Worm (Caenorhabditis elegans) whole organism, L4 larva: ENCODE results near the gene EEED8.4.

Experiments used
- F26F4.8 ChIP-seq: fragments of 200-800 bp; sonication (Bioruptor generic); conservative IDR thresholded peaks from 2 replicates; pipeline ENCODE4 v1.3.6; 2022; ENCODE audit warnings: missing genetic modification characterization, missing compliant biosample characterization
- R02D3.7 ChIP-seq: fragments of 150-350 bp; sonication (generic microtip); optimal IDR thresholded peaks from 3 replicates; lab custom pipeline; 2014; ENCODE audit warnings: missing biosample characterization, missing genetic modification characterization
- T20F7.1 ChIP-seq: fragments of 200-800 bp; sonication (Bioruptor generic); optimal IDR thresholded peaks from 2 replicates; lab custom pipeline; 2018; ENCODE audit warnings: mild to moderate bottlenecking, missing genetic modification characterization, missing compliant biosample characterization
- T26A8.4 ChIP-seq: fragments of 200-800 bp; sonication (Bioruptor generic); IDR thresholded peaks from 2 replicates; pipeline ENCODE4 v1.3.6; 2022; ENCODE audit warnings: missing genetic modification characterization, missing compliant biosample characterization
- ZK337.2 ChIP-seq: fragments of 200-800 bp; sonication (Bioruptor generic); IDR thresholded peaks from 2 replicates; pipeline ENCODE4 v1.3.6; 2022; ENCODE audit warnings: missing genetic modification reagents, missing genetic modification characterization, missing compliant biosample characterization
- aly-2 ChIP-seq: sonication (generic microtip); optimal IDR thresholded peaks from 2 replicates; lab custom pipeline; 2018; ENCODE audit warnings: missing biosample characterization, missing genetic modification characterization
- ama-1 ChIP-seq: fragments of 150-350 bp; optimal IDR thresholded peaks from 2 replicates; lab custom pipeline; 2014; ENCODE audit warnings: inconsistent platforms, mixed read lengths
- arid-1 ChIP-seq: fragments of 200-800 bp; sonication (Bioruptor generic); conservative IDR thresholded peaks from 2 replicates; pipeline ENCODE4 v1.3.6; 2022; ENCODE audit warnings: missing genetic modification reagents, missing genetic modification characterization, missing compliant biosample characterization
- ceh-32 ChIP-seq: sonication (generic microtip); optimal IDR thresholded peaks from 2 replicates; lab custom pipeline; 2016; ENCODE audit warnings: mild to moderate bottlenecking, missing genetic modification characterization, missing compliant biosample characterization; ENCODE audit not compliant: poor library complexity
- ceh-44 ChIP-seq: fragments of 200-800 bp; sonication (Bioruptor generic); IDR thresholded peaks from 2 replicates; pipeline ENCODE4 v1.3.6; 2022; ENCODE audit warnings: missing genetic modification reagents, missing genetic modification characterization, missing compliant biosample characterization
- ctbp-1 ChIP-seq: fragments of 200-800 bp; sonication (Bioruptor generic); IDR thresholded peaks from 2 replicates; pipeline ENCODE4 v1.3.6; 2022; ENCODE audit warnings: missing genetic modification reagents, missing genetic modification characterization, missing compliant biosample characterization
- daf-16 ChIP-seq, 3 experiments: sonication (generic microtip); optimal IDR thresholded peaks; 2 replicates each; lab custom pipeline; 2016 to 2017; ENCODE audit warnings: missing genetic modification characterization in 3 of 3, missing genetic modification reagents in 3 of 3, mild to moderate bottlenecking in 2 of 3, missing compliant biosample characterization in 2 of 3, missing biosample characterization in 1 of 3, moderate library complexity in 1 of 3
- daf-19 ChIP-seq: fragments of 200-800 bp; sonication (Bioruptor generic); conservative IDR thresholded peaks from 2 replicates; pipeline ENCODE4 v1.3.6; 2022; ENCODE audit warnings: missing genetic modification characterization, missing compliant biosample characterization
- daf-8 ChIP-seq: fragments of 200-800 bp; sonication (Bioruptor generic); IDR thresholded peaks from 2 replicates; pipeline ENCODE4 v1.3.6; 2022; ENCODE audit warnings: missing genetic modification characterization, missing compliant biosample characterization
- dmd-9 ChIP-seq: fragments of 200-800 bp; sonication (Bioruptor generic); IDR thresholded peaks from 2 replicates; pipeline ENCODE4 v1.3.6; 2022; ENCODE audit warnings: missing genetic modification reagents, missing genetic modification characterization, missing compliant biosample characterization
- dve-1 ChIP-seq: sonication (generic microtip); optimal IDR thresholded peaks from 2 replicates; lab custom pipeline; 2017; ENCODE audit warnings: antibody characterized with exemption, mild to moderate bottlenecking, missing genetic modification characterization, missing compliant biosample characterization; ENCODE audit not compliant: insufficient read depth
- egl-43 ChIP-seq: fragments of 200-800 bp; sonication (Bioruptor generic); IDR thresholded peaks from 2 replicates; pipeline ENCODE4 v1.3.6; 2022; ENCODE audit warnings: missing genetic modification reagents, missing genetic modification characterization, missing compliant biosample characterization
- gei-8 ChIP-seq: fragments of 200-800 bp; sonication (Bioruptor generic); optimal IDR thresholded peaks from 2 replicates; lab custom pipeline; 2018; ENCODE audit warnings: mild to moderate bottlenecking, missing genetic modification characterization, missing compliant biosample characterization
- jun-1 ChIP-seq: fragments of 150-350 bp; optimal IDR thresholded peaks from 2 replicates; lab custom pipeline; 2014; ENCODE audit warnings: missing biosample characterization, missing genetic modification reagents, missing genetic modification characterization
- lir-3 ChIP-seq: sonication (generic microtip); optimal IDR thresholded peaks from 2 replicates; lab custom pipeline; 2016; ENCODE audit warnings: mild to moderate bottlenecking, missing genetic modification characterization, missing compliant biosample characterization
- lsy-2 ChIP-seq, 2 experiments: fragments of 150-350 bp in 1 of 2; sonication (generic microtip) in 1 of 2; optimal IDR thresholded peaks; 2 replicates each; lab custom pipeline; 2014 to 2017; ENCODE audit warnings: missing biosample characterization in 2 of 2, missing genetic modification characterization in 2 of 2
- mdl-1 ChIP-seq, 2 experiments: fragments of 150-350 bp in 1 of 2; sonication (generic microtip) in 1 of 2; optimal IDR thresholded peaks; 2 replicates each; lab custom pipeline; 2014 to 2017; ENCODE audit warnings: missing biosample characterization in 2 of 2, missing genetic modification characterization in 2 of 2
- mdt-29 ChIP-seq: fragments of 200-800 bp; sonication (Bioruptor generic); IDR thresholded peaks from 2 replicates; pipeline ENCODE4 v1.3.6; 2022; ENCODE audit warnings: missing genetic modification reagents, missing genetic modification characterization, missing compliant biosample characterization
- mep-1 ChIP-seq: fragments of 150-350 bp; sonication (generic microtip); optimal IDR thresholded peaks from 3 replicates; lab custom pipeline; 2014; ENCODE audit warnings: missing biosample characterization, missing genetic modification characterization
- mxl-2 ChIP-seq: fragments of 200-800 bp; sonication (Bioruptor generic); conservative IDR thresholded peaks from 2 replicates; pipeline ENCODE4 v1.3.6; 2022; ENCODE audit warnings: missing genetic modification reagents, missing genetic modification characterization, missing compliant biosample characterization
- mxl-3 ChIP-seq: fragments of 200-800 bp; sonication (Bioruptor generic); optimal IDR thresholded peaks from 2 replicates; lab custom pipeline; 2018; ENCODE audit warnings: mild to moderate bottlenecking, missing genetic modification characterization, missing compliant biosample characterization
- nhr-10 ChIP-seq: fragments of 150-350 bp; optimal IDR thresholded peaks from 2 replicates; lab custom pipeline; 2014; ENCODE audit warnings: missing biosample characterization, missing genetic modification characterization
- nhr-11 ChIP-seq: fragments of 150-350 bp; optimal IDR thresholded peaks from 2 replicates; lab custom pipeline; 2014; ENCODE audit warnings: missing biosample characterization, missing genetic modification characterization
- nhr-237 ChIP-seq: sonication (generic microtip); optimal IDR thresholded peaks from 2 replicates; lab custom pipeline; 2017; ENCODE audit warnings: missing biosample characterization, missing genetic modification characterization
- nhr-25 ChIP-seq: sonication (generic microtip); optimal IDR thresholded peaks from 2 replicates; lab custom pipeline; 2017; ENCODE audit warnings: missing genetic modification characterization, mild to moderate bottlenecking, missing compliant biosample characterization, antibody characterized with exemption, moderate library complexity, borderline replicate concordance; ENCODE audit not compliant: insufficient read depth
- nhr-42 ChIP-seq: fragments of 200-800 bp; sonication (Bioruptor generic); IDR thresholded peaks from 2 replicates; pipeline ENCODE4 v1.3.6; 2022; ENCODE audit warnings: missing genetic modification characterization, missing compliant biosample characterization
- nhr-76 ChIP-seq: fragments of 150-350 bp; optimal IDR thresholded peaks from 2 replicates; lab custom pipeline; 2014; ENCODE audit warnings: missing biosample characterization, missing genetic modification characterization
- skn-1 ChIP-seq: fragments of 150-350 bp; optimal IDR thresholded peaks from 2 replicates; lab custom pipeline; 2014; ENCODE audit warnings: missing biosample characterization, missing genetic modification characterization
- snpc-1.2 ChIP-seq: fragments of 200-800 bp; sonication (Bioruptor generic); IDR thresholded peaks from 2 replicates; pipeline ENCODE4 v1.3.6; 2022; ENCODE audit warnings: missing genetic modification reagents, missing genetic modification characterization, missing compliant biosample characterization
- spr-1 ChIP-seq: sonication (generic microtip); optimal IDR thresholded peaks from 2 replicates; lab custom pipeline; 2016; ENCODE audit warnings: mild to moderate bottlenecking, missing genetic modification characterization, missing compliant biosample characterization
- tra-1 ChIP-seq: fragments of 200-800 bp; sonication (Bioruptor generic); IDR thresholded peaks from 2 replicates; pipeline ENCODE4 v1.3.6; 2022; ENCODE audit warnings: missing genetic modification reagents, missing genetic modification characterization, missing compliant biosample characterization
- unc-39 ChIP-seq: sonication (generic microtip); optimal IDR thresholded peaks from 2 replicates; lab custom pipeline; 2017; ENCODE audit warnings: missing biosample characterization, missing genetic modification characterization
- unc-62 ChIP-seq, 3 experiments: fragments of 150-350 bp in 1 of 3; sonication (generic microtip); optimal IDR thresholded peaks in 2 of 3; peaks in 1 of 3; 1 replicate in 1 of 3; 2 replicates in 2 of 3; lab custom pipeline; 2014 to 2017; ENCODE audit warnings: missing biosample characterization in 3 of 3, missing genetic modification characterization in 3 of 3, missing genetic modification reagents in 3 of 3, missing genotype in 1 of 3
- zag-1 ChIP-seq: fragments of 150-350 bp; optimal IDR thresholded peaks from 2 replicates; lab custom pipeline; 2014; ENCODE audit warnings: missing biosample characterization, missing genetic modification characterization
- zip-11 ChIP-seq: fragments of 200-800 bp; sonication (Bioruptor generic); IDR thresholded peaks from 2 replicates; pipeline ENCODE4 v1.3.6; 2022; ENCODE audit warnings: missing genetic modification characterization, missing compliant biosample characterization
- ztf-7 ChIP-seq: fragments of 150-350 bp; optimal IDR thresholded peaks from 2 replicates; lab custom pipeline; 2014; ENCODE audit warnings: missing biosample characterization, missing genetic modification characterization

Gene EEED8.4

ce11 chrII:5433069-5433468, 23.9 kb downstream of the EEED8.4 start, which contains the start of gene srx-114:
Gene srx-114, minus strand, starts transcription at chrII:5433169.
- TF ChIP-seq jun-1 (tag; lab: Kevin White, UChicago) (no peak), F26F4.8 (no peak), T26A8.4 (GFP tag; lab: Robert Waterston, UW) (no peak), snpc-1.2 (GFP tag; lab: Robert Waterston, UW) (no peak), nhr-11 (tag; lab: Kevin White, UChicago) (no peak), gei-8 (GFP tag; lab: Kevin White, UChicago) (no peak), dve-1 (tag; lab: Kevin White, UChicago) (no peak), nhr-10 (no peak), mxl-3 (no peak), T20F7.1 (GFP tag; lab: Kevin White, UChicago) (no peak), unc-62 (GFP tag; optimal IDR thresholded peaks at IDR 0.05 in 1 of 2; lab: Kevin White, UChicago) (no peak), unc-62 (tag; optimal IDR thresholded peaks at IDR 0.05; lab: Kevin White, UChicago) (no peak), mep-1 (no peak), dmd-9 (GFP tag; lab: Robert Waterston, UW) (no peak), mxl-2 (no peak), ceh-44 (GFP tag; lab: Robert Waterston, UW) (no peak), mdt-29 (GFP tag; lab: Robert Waterston, UW) (no peak), daf-19 (GFP tag; lab: Robert Waterston, UW) (no peak), ctbp-1 (no peak)

ce11 chrII:5436833-5437232, 27.7 kb downstream of the EEED8.4 start, which contains the start of gene dct-5:
Gene dct-5, minus strand, starts transcription at chrII:5436933.
- TF ChIP-seq nhr-42 (GFP tag; lab: Robert Waterston, UW), result no peak
- TF ChIP-seq ama-1 (lab: Kevin White, UChicago), result no peak
- no peak for TF ChIP-seq spr-1 (tag; lab: Kevin White, UChicago)
- TF ChIP-seq arid-1 (GFP tag; lab: Robert Waterston, UW), result no peak
- no peak for TF ChIP-seq daf-16 (GFP tag; optimal IDR thresholded peaks at IDR 0.05; lab: Kevin White, UChicago)
- TF ChIP-seq daf-16 (tag; optimal IDR thresholded peaks at IDR 0.05; lab: Kevin White, UChicago), result no peak
- no peak for TF ChIP-seq nhr-76 (tag; lab: Kevin White, UChicago)
- no peak for TF ChIP-seq lir-3
- TF ChIP-seq tra-1 (GFP tag; lab: Robert Waterston, UW), result no peak
- TF ChIP-seq nhr-237, result no peak
- no peak for TF ChIP-seq aly-2 (tag; lab: Kevin White, UChicago)
- TF ChIP-seq egl-43 (GFP tag; lab: Robert Waterston, UW), result no peak
- no peak for TF ChIP-seq nhr-25 (tag; lab: Kevin White, UChicago)
- TF ChIP-seq, all 104 proteins: peak for 0

- TF ChIP-seq unc-39 (no peak), skn-1 (tag; lab: Kevin White, UChicago) (no peak)
These were observed 28.5 kb downstream of the EEED8.4 start, which contains the start of gene F07F6.1 for ce11 chrII:5437586-5437985. Gene F07F6.1, plus strand, starts transcription at chrII:5437886.

- TF ChIP-seq tra-1 (GFP tag; lab: Robert Waterston, UW), result no peak
- TF ChIP-seq mdl-1 (tag; optimal IDR thresholded peaks at IDR 0.05; lab: Kevin White, UChicago), result no peak
- no peak for TF ChIP-seq ZK337.2
- TF ChIP-seq ztf-7 (tag; lab: Kevin White, UChicago), result no peak
- TF ChIP-seq ama-1 (lab: Kevin White, UChicago), result no peak
- no peak for TF ChIP-seq zip-11 (GFP tag; lab: Robert Waterston, UW)
- no peak for TF ChIP-seq lsy-2 (tag; optimal IDR thresholded peaks at IDR 0.05; lab: Kevin White, UChicago)
- TF ChIP-seq R02D3.7, result no peak
- TF ChIP-seq dmd-9 (GFP tag; lab: Robert Waterston, UW), result no peak
- no peak for TF ChIP-seq daf-8
- no peak for TF ChIP-seq zag-1 (tag; lab: Kevin White, UChicago)
- no peak for TF ChIP-seq arid-1 (GFP tag; lab: Robert Waterston, UW)
- no peak for TF ChIP-seq ceh-32
- TF ChIP-seq ceh-44 (GFP tag; lab: Robert Waterston, UW), result no peak
- TF ChIP-seq, all 104 proteins: peak for 0
These were observed 37.4 kb downstream of the EEED8.4 start, which contains the start of gene nmr-1 for ce11 chrII:5446506-5446905. Gene nmr-1, minus strand, starts transcription at chrII:5446606.
